Fruit fly (Drosophila melanogaster) whole organism, wandering third instar larva: Measurements from ENCODE around the gene CG33710.

Source experiments
- CG32264 ChIP-seq: fragments of 200-800 bp; sonication (Bioruptor generic); optimal IDR thresholded peaks from 2 replicates; lab custom pipeline; 2016; ENCODE audit warnings: missing biosample characterization, missing genetic modification characterization
- Dif ChIP-seq: fragments of 200-275, 200-300 bp; sonication (Bioruptor generic); optimal IDR thresholded peaks from 2 replicates; lab custom pipeline; 2018; ENCODE audit warnings: missing biosample characterization, missing genetic modification characterization; ENCODE audit not compliant: partially characterized antibody
- HLH106 ChIP-seq: fragments of 200-800 bp; optimal IDR thresholded peaks from 3 replicates; lab custom pipeline; 2019; ENCODE audit warnings: missing biosample characterization, mild to moderate bottlenecking, missing genetic modification characterization, moderate library complexity
- Hnf4 ChIP-seq: fragments of 200-800 bp; sonication (Bioruptor generic); optimal IDR thresholded peaks from 2 replicates; lab custom pipeline; 2016; ENCODE audit warnings: missing biosample characterization, mild to moderate bottlenecking, missing genetic modification characterization
- Hr78 ChIP-seq: fragments of >200 bp; optimal IDR thresholded peaks from 2 replicates; lab custom pipeline; 2017; ENCODE audit warnings: missing biosample characterization, missing genetic modification characterization
- Sp1 ChIP-seq: fragments of 200-800 bp; sonication (Bioruptor generic); optimal IDR thresholded peaks from 3 replicates; lab custom pipeline; 2019; ENCODE audit warnings: missing biosample characterization, mild to moderate bottlenecking, missing genetic modification characterization, moderate library complexity
- fru ChIP-seq: fragments of 200-800 bp; sonication (Bioruptor generic); optimal IDR thresholded peaks from 3 replicates; lab custom pipeline; 2016; ENCODE audit warnings: missing biosample characterization, mild to moderate bottlenecking, missing genetic modification characterization
- h ChIP-seq: fragments of 200-800 bp; sonication (Bioruptor generic); optimal IDR thresholded peaks from 3 replicates; lab custom pipeline; 2016; ENCODE audit warnings: missing biosample characterization, mild to moderate bottlenecking, missing genetic modification characterization
- lola ChIP-seq: fragments of >200 bp; optimal IDR thresholded peaks from 2 replicates; lab custom pipeline; 2017; ENCODE audit warnings: missing biosample characterization, missing genetic modification characterization
- pan ChIP-seq: fragments of >200 bp; optimal IDR thresholded peaks from 2 replicates; lab custom pipeline; 2017
- psq ChIP-seq: fragments of 200-800 bp; sonication (Bioruptor generic); optimal IDR thresholded peaks from 3 replicates; lab custom pipeline; 2017; ENCODE audit warnings: missing biosample characterization, mild to moderate bottlenecking, missing genetic modification characterization, moderate library complexity
- tai ChIP-seq: sonication (Bioruptor generic); optimal IDR thresholded peaks from 2 replicates; lab custom pipeline; 2016; ENCODE audit warnings: missing biosample characterization, missing genetic modification characterization
- usp ChIP-seq: fragments of >200 bp; optimal IDR thresholded peaks from 2 replicates; lab custom pipeline; 2017; ENCODE audit warnings: missing biosample characterization, missing genetic modification characterization

DNA sequence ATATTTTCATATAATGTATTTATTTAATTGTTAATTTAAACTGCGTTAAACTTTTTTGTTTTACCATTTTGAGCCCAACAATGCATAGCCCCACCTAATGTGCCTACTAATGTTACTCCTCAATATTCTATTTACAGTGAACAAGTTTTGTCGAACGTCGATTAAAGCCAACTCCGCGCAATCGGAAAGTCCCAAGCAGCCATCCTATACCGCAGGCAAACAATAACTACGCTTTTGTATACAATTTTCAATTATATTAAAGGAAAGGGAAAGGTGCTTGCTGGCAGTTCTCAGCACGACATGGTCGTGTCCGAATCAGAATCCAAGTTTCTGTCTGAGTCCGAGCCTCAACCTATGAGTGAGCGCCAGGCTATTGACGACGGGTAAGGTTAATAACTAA lies 28.8 kb upstream of the CG33710 start, which contains the start of gene CG17732:
- no peak for TF ChIP-seq Dif (GFP tag; lab: Kevin White, UChicago)
- TF ChIP-seq Hr78, result no peak
- TF ChIP-seq lola (GFP tag; lab: Kevin White, UChicago), result no peak
- no peak for TF ChIP-seq CG32264 (GFP tag; lab: Kevin White, UChicago)
- no peak for TF ChIP-seq psq (GFP tag; lab: Kevin White, UChicago)
- TF ChIP-seq Hnf4, result no peak
- no peak for TF ChIP-seq fru (GFP tag; lab: Kevin White, UChicago)
- TF ChIP-seq Sp1 (GFP tag; lab: Kevin White, UChicago), result no peak
- no peak for TF ChIP-seq usp (GFP tag; lab: Kevin White, UChicago)
- TF ChIP-seq HLH106 (tag; lab: Kevin White, UChicago), result no peak
- no peak for TF ChIP-seq h (GFP tag; lab: Kevin White, UChicago)
- TF ChIP-seq tai (GFP tag; lab: Kevin White, UChicago), result no peak
- TF ChIP-seq pan (lab: Kevin White, UChicago), result no peak
